Fruit fly (Drosophila melanogaster): ENCODE results near the gene CG9231.
A peak's percentile ranks its signal among the peaks of the same experiment; 100 is the strongest.

CG9231 gene

dm6 chr3L:19580709-19581227, 5.0 kb downstream of the CG9231 start (continued):
- TF ChIP-seq mirr (GFP tag; optimal IDR thresholded peaks at IDR 0.05) (no peak), pros (GFP tag; optimal IDR thresholded peaks at IDR 0.05) (no peak), ewg (GFP tag; optimal IDR thresholded peaks at IDR 0.05) (peak; percentile 63), dati (GFP tag; IDR thresholded peaks at IDR 0.05) (no peak), CG31224 (GFP tag; IDR thresholded peaks at IDR 0.05) (no peak), Abd-B (GFP tag; optimal IDR thresholded peaks at IDR 0.05) (no peak), Nf-YC (tag; optimal IDR thresholded peaks at IDR 0.05) (peak; percentile 67), tup (GFP tag; optimal IDR thresholded peaks at IDR 0.05) (no peak)

- no peak for TF ChIP-seq hbn (GFP tag; IDR thresholded peaks at IDR 0.05; ENCODE audit: partially characterized antibody)
- TF ChIP-seq Ets65A (GFP tag) = peak; percentile 16
- peak; percentile 98 for TF ChIP-seq CG8281 (tag; optimal IDR thresholded peaks at IDR 0.05)
Observed at dm6 chr3L:19579346-19579745, 6.5 kb downstream of the CG9231 start.

dm6 chr3L:19575650-19576049, 10.2 kb downstream of the CG9231 start:
- TF ChIP-seq croc (GFP tag; conservative IDR thresholded peaks at IDR 0.05) (no peak), wdn (GFP tag; IDR thresholded peaks at IDR 0.05) (no peak), Xrp1 (GFP tag; IDR thresholded peaks at IDR 0.05) (peak; percentile 47; the same call in 1 of the 2 replicates), so (GFP tag; IDR thresholded peaks at IDR 0.05) (0 out of 3 replicates have a peak, but pooled peaks have one; percentile 38), bab2 (GFP tag; optimal IDR thresholded peaks at IDR 0.05) (peak; percentile 66), Mes4 (GFP tag; optimal IDR thresholded peaks at IDR 0.05) (peak; percentile 41), CG32767 (GFP tag; IDR thresholded peaks at IDR 0.05) (peak; percentile 28; the same call in 1 of the 2 replicates), zen2 (GFP tag; IDR thresholded peaks at IDR 0.05; ENCODE audit: partially characterized antibody) (no peak), Nf-YB (GFP tag; optimal IDR thresholded peaks at IDR 0.05) (peak; percentile 28), CG4360 (GFP tag; IDR thresholded peaks at IDR 0.05) (no peak), grau (tag; optimal IDR thresholded peaks at IDR 0.05) (peak; percentile 5), Sox100B (GFP tag; optimal IDR thresholded peaks at IDR 0.05) (peak; percentile 47), CG10209 (GFP tag; optimal IDR thresholded peaks at IDR 0.05) (peak; percentile 57), HLHmδ (GFP tag; optimal IDR thresholded peaks at IDR 0.05) (peak; percentile 61), CG2875 (GFP tag; optimal IDR thresholded peaks at IDR 0.05) (peak; percentile 79), CG2678 (tag; optimal IDR thresholded peaks at IDR 0.05) (peak; percentile 49), Stat92E (GFP tag; optimal IDR thresholded peaks at IDR 0.05) (peak in 1 of 3 experiments; percentile 11), stc (GFP tag; IDR thresholded peaks at IDR 0.05) (peak; percentile 32; the same call in 1 of the 2 replicates), Sry-β (GFP tag; optimal IDR thresholded peaks at IDR 0.05) (peak; percentile 26), CG6254 (GFP tag; optimal IDR thresholded peaks at IDR 0.05) (peak; percentile 41), CG18619 (GFP tag; optimal IDR thresholded peaks at IDR 0.05) (peak; percentile 24), zfh1 (GFP tag; IDR thresholded peaks at IDR 0.05) (peak; percentile 42; the same call in 1 of the 3 replicates), CG18262 (tag; optimal IDR thresholded peaks at IDR 0.05) (peak; percentile 30), dmrt99B (tag; optimal IDR thresholded peaks at IDR 0.05) (peak; percentile 49), cwo (GFP tag; optimal IDR thresholded peaks at IDR 0.05) (no peak), CHES-1-like (GFP tag; optimal IDR thresholded peaks at IDR 0.05) (no peak), E2f2 (GFP tag; IDR thresholded peaks at IDR 0.05) (peak; percentile 24; the same call in 1 of the 2 replicates), caup (GFP tag; optimal IDR thresholded peaks at IDR 0.05; ENCODE audit: severe bottlenecking) (peak; percentile 34), CG13775 (GFP tag; optimal IDR thresholded peaks at IDR 0.05) (no peak), kah (GFP tag; optimal IDR thresholded peaks at IDR 0.05) (peak; percentile 5), chm (GFP tag; IDR thresholded peaks at IDR 0.05) (peak; percentile 13; the same call in 1 of the 2 replicates), abd-A (tag; optimal IDR thresholded peaks at IDR 0.05) (peak; percentile 90), CG9727 (GFP tag; optimal IDR thresholded peaks at IDR 0.05) (peak; percentile 24), Ssrp (tag; optimal IDR thresholded peaks at IDR 0.05) (no peak), CG6689 (GFP tag; IDR thresholded peaks at IDR 0.05) (peak; percentile 15; the same call in 1 of the 2 replicates)

Measured in whole organism, embryonic.